Fruit fly (Drosophila melanogaster): ENCODE measurements around the gene CG45060.

CG45060 gene

dm6 chrX:9899535-9900179, 31.3 kb upstream of the CG45060 start, which contains the start of gene CG15249 (continued):
- TF ChIP-seq Nf-YC (tag; optimal IDR thresholded peaks at IDR 0.05) = peak; percentile 60
- TF ChIP-seq fu2 (GFP tag; optimal IDR thresholded peaks at IDR 0.05) = no peak
- peak; percentile 21 for TF ChIP-seq Xbp1 (GFP tag; optimal IDR thresholded peaks at IDR 0.05)
- TF ChIP-seq CG7745 (tag; optimal IDR thresholded peaks at IDR 0.05) = no peak
- peak; percentile 55 for TF ChIP-seq CG15601 (tag; optimal IDR thresholded peaks at IDR 0.05)
- peak; percentile 41 for TF ChIP-seq Drgx (GFP tag; IDR thresholded peaks at IDR 0.05)
- peak; percentile 9 for TF ChIP-seq CG4820 (GFP tag; optimal IDR thresholded peaks at IDR 0.05)
- TF ChIP-seq zfh2 (GFP tag; optimal IDR thresholded peaks at IDR 0.05) = no peak
- TF ChIP-seq kni (GFP tag; optimal IDR thresholded peaks at IDR 0.05) = no peak
- no peak for TF ChIP-seq CG10565 (GFP tag; optimal IDR thresholded peaks at IDR 0.05)
- TF ChIP-seq Nf-YB (GFP tag; optimal IDR thresholded peaks at IDR 0.05) = peak; percentile 32
- TF ChIP-seq CG30403 (GFP tag; optimal IDR thresholded peaks at IDR 0.05) = peak; percentile 14
- peak; percentile 67 for TF ChIP-seq Ssrp (tag; optimal IDR thresholded peaks at IDR 0.05)
- peak; percentile 30; the same call in 1 of the 2 replicates for TF ChIP-seq esg (GFP tag; conservative IDR thresholded peaks at IDR 0.05)
- TF ChIP-seq MBD-R2 (GFP tag; IDR thresholded peaks at IDR 0.05) = no peak
- peak; percentile 20 for TF ChIP-seq CG6654 (GFP tag; optimal IDR thresholded peaks at IDR 0.05)
- TF ChIP-seq salm (tag; optimal IDR thresholded peaks at IDR 0.05) = peak; percentile 45
- TF ChIP-seq CG10209 (GFP tag; optimal IDR thresholded peaks at IDR 0.05) = peak; percentile 56
- peak; percentile 2 for TF ChIP-seq CG10654 (GFP tag; optimal IDR thresholded peaks at IDR 0.05)
- peak; percentile 36 for TF ChIP-seq CG6254 (GFP tag; optimal IDR thresholded peaks at IDR 0.05)
- no peak for TF ChIP-seq CG5953 (GFP tag; IDR thresholded peaks at IDR 0.05)
- TF ChIP-seq klu (GFP tag; IDR thresholded peaks at IDR 0.05) = no peak
- peak; percentile 51 for TF ChIP-seq nerfin-1 (tag; optimal IDR thresholded peaks at IDR 0.05)
- TF ChIP-seq CG17385 (GFP tag; optimal IDR thresholded peaks at IDR 0.05) = peak; percentile 47
- TF ChIP-seq CG12659 (GFP tag; optimal IDR thresholded peaks at IDR 0.05) = peak; percentile 46
- TF ChIP-seq CG11085 (GFP tag; IDR thresholded peaks at IDR 0.05) = no peak
- no peak for TF ChIP-seq CG32532 (GFP tag; IDR thresholded peaks at IDR 0.05)
- no peak for TF ChIP-seq unc-4 (GFP tag; IDR thresholded peaks at IDR 0.05; ENCODE audit: partially characterized antibody)
- peak; percentile 24 for TF ChIP-seq sqz (GFP tag; optimal IDR thresholded peaks at IDR 0.05)
- TF ChIP-seq Fer1 (GFP tag; optimal IDR thresholded peaks at IDR 0.05) = peak; percentile 54
- TF ChIP-seq bowl (GFP tag; IDR thresholded peaks at IDR 0.05) = no peak
- TF ChIP-seq ATbp (GFP tag; optimal IDR thresholded peaks at IDR 0.05) = peak; percentile 34
- peak; percentile 76 for TF ChIP-seq grau (tag; optimal IDR thresholded peaks at IDR 0.05)
- no peak for TF ChIP-seq Dip3 (GFP tag; optimal IDR thresholded peaks at IDR 0.05)
- peak; percentile 56 for TF ChIP-seq CG14710 (tag; optimal IDR thresholded peaks at IDR 0.05)
- TF ChIP-seq wek (GFP tag; optimal IDR thresholded peaks at IDR 0.05) = no peak
- TF ChIP-seq CG2712 (tag; optimal IDR thresholded peaks at IDR 0.05) = peak; percentile 78
- TF ChIP-seq CG10979 (tag; optimal IDR thresholded peaks at IDR 0.05) = peak; percentile 75
- peak; percentile 74 for TF ChIP-seq CG8924 (tag; optimal IDR thresholded peaks at IDR 0.05)
- TF ChIP-seq Trl (optimal IDR thresholded peaks at IDR 0.05) = no peak
- no peak for TF ChIP-seq Trl (GFP tag; optimal IDR thresholded peaks at IDR 0.05)
- TF ChIP-seq CG10267 (tag; optimal IDR thresholded peaks at IDR 0.05) = peak; percentile 58
- TF ChIP-seq sc (optimal IDR thresholded peaks at IDR 0.05) = no peak
- peak; percentile 22 for TF ChIP-seq sc (GFP tag; optimal IDR thresholded peaks at IDR 0.05)
- peak; percentile 83 for TF ChIP-seq CG2678 (tag; optimal IDR thresholded peaks at IDR 0.05)
- TF ChIP-seq Bgb (GFP tag; IDR thresholded peaks at IDR 0.05; ENCODE audit: partially characterized antibody) = no peak
- TF ChIP-seq CG18262 (tag; optimal IDR thresholded peaks at IDR 0.05) = peak; percentile 84
- no peak for TF ChIP-seq CG2202 (tag; optimal IDR thresholded peaks at IDR 0.05)
- TF ChIP-seq Bteb2 (GFP tag; optimal IDR thresholded peaks at IDR 0.05) = no peak
- TF ChIP-seq CG12071 (GFP tag; optimal IDR thresholded peaks at IDR 0.05) = no peak

Measured in whole organism, embryonic.